Worm (Caenorhabditis elegans): ENCODE measurements around the gene odr-3.

DNA sequence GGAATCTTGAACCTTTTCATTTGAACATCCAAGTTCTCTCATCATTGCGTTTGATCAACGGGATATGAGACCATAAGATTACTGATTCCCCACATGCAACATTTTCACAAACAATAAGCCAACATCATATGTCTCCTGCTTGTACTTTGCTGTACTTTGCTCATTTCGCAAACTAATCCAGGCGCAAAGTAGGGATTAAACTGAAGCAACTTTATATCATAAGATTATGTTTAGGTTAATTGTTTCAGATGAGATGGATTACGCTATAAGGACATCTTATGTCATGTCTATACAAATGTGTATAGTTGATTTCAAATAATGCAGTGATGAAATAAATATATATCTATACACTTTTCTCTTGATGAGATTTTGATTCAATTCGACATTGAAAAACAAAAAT, 19.8 kb downstream of the odr-3 start:
- TF ChIP-seq jun-1 (tag; optimal IDR thresholded peaks at IDR 0.05) (no peak), lin-39 (tag; optimal IDR thresholded peaks at IDR 0.05) (no peak), nhr-237 (tag; optimal IDR thresholded peaks at IDR 0.05) (no peak)

Data from whole organism, L3 larva.